Fruit fly (Drosophila melanogaster) whole organism: Measurements from ENCODE around the gene S-Lap3.

Experiments used
- CG8478 ChIP-seq: fragments of >200 bp; optimal IDR thresholded peaks from 2 replicates; lab custom pipeline; 2018; ENCODE audit warnings: inconsistent platforms
- Dll ChIP-seq: fragments of >200 bp; optimal IDR thresholded peaks from 2 replicates; lab custom pipeline; 2017
- EcR ChIP-seq, 2 experiments: fragments of >200 bp; optimal IDR thresholded peaks; 2 replicates each; lab custom pipeline; 2017; ENCODE audit warnings: missing biosample characterization in 2 of 2, missing genetic modification characterization in 2 of 2, missing genetic modification reagents in 2 of 2
- pan ChIP-seq: fragments of >200 bp; optimal IDR thresholded peaks from 2 replicates; lab custom pipeline; 2017
- psq ChIP-seq: fragments of >200 bp; optimal IDR thresholded peaks from 2 replicates; lab custom pipeline; 2017
- usp ChIP-seq: fragments of >200 bp; optimal IDR thresholded peaks from 2 replicates; lab custom pipeline; 2017; ENCODE audit warnings: missing biosample characterization, missing genetic modification characterization, mixed read lengths

- no peak for TF ChIP-seq pan (lab: Kevin White, UChicago)
- TF ChIP-seq psq (lab: Kevin White, UChicago): no peak
- no peak for TF ChIP-seq usp (GFP tag; lab: Kevin White, UChicago)
- TF ChIP-seq Dll (lab: Kevin White, UChicago): no peak
- no peak for TF ChIP-seq CG8478
- no peak for TF ChIP-seq EcR (GFP tag; optimal IDR thresholded peaks at IDR 0.05; lab: Kevin White, UChicago)
Observed at dm6 chr3L:10434005-10434404, 31.0 kb upstream of the S-Lap3 start, which contains the start of gene Ir67c.
